Fruit fly (Drosophila melanogaster) whole organism: ENCODE results near the gene CG14411.

ENCODE experiments used
- Dll ChIP-seq: fragments of >200 bp; optimal IDR thresholded peaks from 2 replicates; lab custom pipeline; 2017
- pan ChIP-seq: fragments of >200 bp; optimal IDR thresholded peaks from 2 replicates; lab custom pipeline; 2017

- TF ChIP-seq pan (lab: Kevin White, UChicago), result no peak
- no peak for TF ChIP-seq Dll (lab: Kevin White, UChicago)
These were observed 6.4 kb upstream of the CG14411 start, which contains the start of gene rut for dm6 chrX:14825922-14826617.
